Fruit fly (Drosophila melanogaster) whole organism, embryonic: ENCODE measurements around the gene AP-2mu.
A peak's percentile ranks its signal among the peaks of the same experiment; 100 is the strongest.

Experiments
- Aef1 ChIP-seq: fragments of 200-800 bp; sonication (Bioruptor generic); IDR thresholded peaks from 3 replicates; pipeline ENCODE4 v1.3.6; 2022; ENCODE audit warnings: missing biosample characterization, missing genetic modification characterization
- B-H1 ChIP-seq: fragments of 200-800 bp; sonication (Bioruptor generic); IDR thresholded peaks from 3 replicates; pipeline ENCODE4 v1.3.6; 2022; ENCODE audit warnings: missing biosample characterization, missing genetic modification characterization
- Bgb ChIP-seq: fragments of 200-800 bp; sonication (Bioruptor generic); IDR thresholded peaks from 2 replicates; pipeline ENCODE4 v1.3.6; 2022; ENCODE audit warnings: missing biosample characterization, missing genetic modification characterization; ENCODE audit not compliant: partially characterized antibody
- BtbVII ChIP-seq: fragments of 200-800 bp; sonication (Bioruptor generic); optimal IDR thresholded peaks from 3 replicates; lab custom pipeline; 2017; ENCODE audit warnings: missing biosample characterization, mild to moderate bottlenecking, missing genetic modification characterization
- CG10209 ChIP-seq: fragments of 200-800 bp; sonication (Bioruptor generic); optimal IDR thresholded peaks from 3 replicates; lab custom pipeline; 2017; ENCODE audit warnings: missing biosample characterization, mild to moderate bottlenecking, missing genetic modification characterization, missing genetic modification reagents
- CG10431 ChIP-seq: fragments of 200-800 bp; sonication (Bioruptor generic); optimal IDR thresholded peaks from 3 replicates; lab custom pipeline; 2018; ENCODE audit warnings: missing biosample characterization, mild to moderate bottlenecking, missing genetic modification characterization
- CG11085 ChIP-seq: fragments of 200-800 bp; sonication (Bioruptor generic); IDR thresholded peaks from 2 replicates; pipeline ENCODE4 v1.3.6; 2022; ENCODE audit warnings: missing biosample characterization, missing genetic modification characterization
- CG11560 ChIP-seq: fragments of 200-800 bp; sonication (Bioruptor generic); IDR thresholded peaks from 3 replicates; pipeline ENCODE4 v1.3.6; 2022; ENCODE audit warnings: missing biosample characterization, missing genetic modification characterization
- CG12769 ChIP-seq: fragments of 200-800 bp; sonication (Bioruptor generic); optimal IDR thresholded peaks from 2 replicates; lab custom pipeline; 2019; ENCODE audit warnings: missing biosample characterization, mild to moderate bottlenecking, missing genetic modification characterization, moderate library complexity
- CG13894 ChIP-seq: fragments of 200-800 bp; sonication (Bioruptor generic); optimal IDR thresholded peaks from 3 replicates; lab custom pipeline; 2018; ENCODE audit warnings: missing biosample characterization, mild to moderate bottlenecking, missing genetic modification characterization, moderate library complexity
- CG15601 ChIP-seq: fragments of 200-800 bp; sonication (Bioruptor generic); optimal IDR thresholded peaks from 3 replicates; lab custom pipeline; 2019; ENCODE audit warnings: missing biosample characterization, mild to moderate bottlenecking, missing genetic modification characterization, moderate library complexity
- CG1647 ChIP-seq: fragments of 200-800 bp; sonication (Bioruptor generic); optimal IDR thresholded peaks from 3 replicates; lab custom pipeline; 2016; ENCODE audit warnings: missing biosample characterization, missing genetic modification characterization
- CG17186 ChIP-seq: fragments of 200-800 bp; sonication (Bioruptor generic); optimal IDR thresholded peaks from 3 replicates; lab custom pipeline; 2017; ENCODE audit warnings: missing biosample characterization, missing genetic modification reagents, missing genetic modification characterization
- CG17912 ChIP-seq: fragments of 200-800 bp; sonication (Bioruptor generic); optimal IDR thresholded peaks from 2 replicates; lab custom pipeline; 2018; ENCODE audit warnings: missing biosample characterization, mild to moderate bottlenecking, missing genetic modification characterization
- CG18764 ChIP-seq: fragments of 200-800 bp; sonication (Bioruptor generic); optimal IDR thresholded peaks from 3 replicates; lab custom pipeline; 2016; ENCODE audit warnings: missing biosample characterization, missing genetic modification characterization
- CG3281 ChIP-seq: fragments of 200-800 bp; sonication (Bioruptor generic); optimal IDR thresholded peaks from 3 replicates; lab custom pipeline; 2017; ENCODE audit warnings: missing biosample characterization, mild to moderate bottlenecking, missing genetic modification characterization
- CG4424 ChIP-seq: fragments of 200-800 bp; sonication (Bioruptor generic); optimal IDR thresholded peaks from 3 replicates; lab custom pipeline; 2016; ENCODE audit warnings: missing biosample characterization, missing genetic modification characterization
- CG6175 ChIP-seq: fragments of 200-800 bp; sonication (Bioruptor generic); IDR thresholded peaks from 3 replicates; pipeline ENCODE4 v1.3.6; 2022; ENCODE audit warnings: missing biosample characterization, missing genetic modification characterization
- CG7745 ChIP-seq: fragments of 200-800 bp; sonication (Bioruptor generic); optimal IDR thresholded peaks from 2 replicates; lab custom pipeline; 2018; ENCODE audit warnings: missing biosample characterization, mild to moderate bottlenecking, missing genetic modification characterization, moderate library complexity
- CG8359 ChIP-seq: fragments of 200-800 bp; sonication (Bioruptor generic); optimal IDR thresholded peaks from 2 replicates; lab custom pipeline; 2017; ENCODE audit warnings: missing biosample characterization, mild to moderate bottlenecking, missing genetic modification characterization, borderline replicate concordance
- CG9727 ChIP-seq: fragments of 200-800 bp; sonication (Bioruptor generic); optimal IDR thresholded peaks from 3 replicates; lab custom pipeline; 2017; ENCODE audit warnings: missing biosample characterization, mild to moderate bottlenecking, missing genetic modification characterization
- Doc2 ChIP-seq: fragments of 200-800 bp; sonication (Bioruptor generic); IDR thresholded peaks from 2 replicates; pipeline ENCODE4 v1.3.6; 2022; ENCODE audit warnings: missing biosample characterization, missing genetic modification characterization
- Ets65A ChIP-seq: fragments of 200-800 bp; sonication (Bioruptor generic); peaks from one replicate; lab custom pipeline; 2016; ENCODE audit warnings: missing biosample characterization, missing genetic modification characterization
- Gug ChIP-seq: fragments of 200-800 bp; sonication (Bioruptor generic); IDR thresholded peaks from 4 replicates; pipeline ENCODE4 v1.3.6; 2022; ENCODE audit warnings: missing biosample characterization, missing genetic modification characterization
- HmgZ ChIP-seq: fragments of 200-800 bp; sonication (Bioruptor generic); optimal IDR thresholded peaks from 2 replicates; lab custom pipeline; 2018; ENCODE audit warnings: missing biosample characterization, mild to moderate bottlenecking, missing genetic modification characterization
- Jarid2 ChIP-seq: fragments of 200-800 bp; sonication (Bioruptor generic); optimal IDR thresholded peaks from 3 replicates; lab custom pipeline; 2017; ENCODE audit warnings: mild to moderate bottlenecking, missing biosample characterization, missing genetic modification reagents, missing genetic modification characterization
- MESR4 ChIP-seq: fragments of 200-800 bp; sonication (Bioruptor generic); optimal IDR thresholded peaks from 2 replicates; lab custom pipeline; 2018; ENCODE audit warnings: missing biosample characterization, mild to moderate bottlenecking, missing genetic modification characterization, moderate library complexity
- YL-1 ChIP-seq: fragments of 200-800 bp; sonication (Bioruptor generic); optimal IDR thresholded peaks from 3 replicates; lab custom pipeline; 2017; ENCODE audit warnings: missing biosample characterization, mild to moderate bottlenecking, missing genetic modification characterization
- ab ChIP-seq: fragments of 200-800 bp; sonication (Bioruptor generic); optimal IDR thresholded peaks from 2 replicates; lab custom pipeline; 2016; ENCODE audit warnings: missing biosample characterization, missing genetic modification characterization
- cas ChIP-seq: fragments of 200-800 bp; sonication (Bioruptor generic); IDR thresholded peaks from 2 replicates; pipeline ENCODE4 v1.3.6; 2022; ENCODE audit warnings: missing biosample characterization, missing genetic modification characterization
- chn ChIP-seq: fragments of 200-800 bp; sonication (Bioruptor generic); optimal IDR thresholded peaks from 2 replicates; lab custom pipeline; 2016; ENCODE audit warnings: missing biosample characterization, missing genetic modification characterization
- da ChIP-seq: fragments of 200-800 bp; sonication (Bioruptor generic); optimal IDR thresholded peaks from 2 replicates; lab custom pipeline; 2016; ENCODE audit warnings: missing biosample characterization, missing genetic modification characterization
- dati ChIP-seq: fragments of 200-800 bp; sonication (Bioruptor generic); IDR thresholded peaks from 2 replicates; pipeline ENCODE4 v1.3.6; 2022; ENCODE audit warnings: missing biosample characterization, missing genetic modification characterization
- dmrt99B ChIP-seq: fragments of 200-800 bp; sonication (Bioruptor generic); optimal IDR thresholded peaks from 2 replicates; lab custom pipeline; 2018; ENCODE audit warnings: missing biosample characterization, mild to moderate bottlenecking, missing genetic modification characterization, moderate library complexity
- emc ChIP-seq: fragments of 200-800 bp; sonication (Bioruptor generic); optimal IDR thresholded peaks from 2 replicates; lab custom pipeline; 2016; ENCODE audit warnings: missing biosample characterization, missing genetic modification characterization
- gce ChIP-seq: fragments of 200-800 bp; sonication (Bioruptor generic); IDR thresholded peaks from 3 replicates; pipeline ENCODE4 v1.3.6; 2022; ENCODE audit warnings: missing biosample characterization, missing genetic modification characterization
- gsb-n ChIP-seq: fragments of 200-800 bp; sonication (Bioruptor generic); optimal IDR thresholded peaks from 3 replicates; lab custom pipeline; 2018; ENCODE audit warnings: missing biosample characterization, mild to moderate bottlenecking, missing genetic modification characterization
- jing ChIP-seq: fragments of 200-800 bp; sonication (Bioruptor generic); optimal IDR thresholded peaks from 2 replicates; lab custom pipeline; 2018; ENCODE audit warnings: missing biosample characterization, mild to moderate bottlenecking, missing genetic modification characterization
- klu ChIP-seq: fragments of 200-800 bp; sonication (Bioruptor generic); IDR thresholded peaks from 2 replicates; pipeline ENCODE4 v1.3.6; 2022; ENCODE audit warnings: missing biosample characterization, missing genetic modification characterization
- maf-S ChIP-seq: fragments of 200-800 bp; sonication (Bioruptor generic); optimal IDR thresholded peaks from 2 replicates; lab custom pipeline; 2016; ENCODE audit warnings: missing biosample characterization, missing genetic modification characterization
- pan ChIP-seq, 4 experiments: fragments of >200 bp in 3 of 4; fragments of 200-800 bp in 1 of 4; sonication (Bioruptor generic) in 1 of 4; optimal IDR thresholded peaks in 3 of 4; IDR thresholded peaks in 1 of 4; 2 replicates each; pipeline versions ENCODE4 v1.3.6 to Lab custom; 2017 to 2022; ENCODE audit warnings: missing biosample characterization in 2 of 4, missing genetic modification characterization in 2 of 4, mixed read lengths in 1 of 4
- pho ChIP-seq: fragments of 200-800 bp; sonication (Bioruptor generic); optimal IDR thresholded peaks from 2 replicates; lab custom pipeline; 2016; ENCODE audit warnings: missing biosample characterization, missing genetic modification characterization
- pita ChIP-seq: fragments of 200-800 bp; sonication (Bioruptor generic); optimal IDR thresholded peaks from 2 replicates; lab custom pipeline; 2017; ENCODE audit warnings: missing biosample characterization, mild to moderate bottlenecking, missing genetic modification characterization
- row ChIP-seq: fragments of 200-800 bp; sonication (Bioruptor generic); IDR thresholded peaks from 3 replicates; pipeline ENCODE4 v1.3.6; 2022; ENCODE audit warnings: missing biosample characterization, missing genetic modification characterization
- schlank ChIP-seq: fragments of 200-800 bp; sonication (Bioruptor generic); optimal IDR thresholded peaks from 2 replicates; lab custom pipeline; 2018; ENCODE audit warnings: missing biosample characterization, mild to moderate bottlenecking, missing genetic modification characterization
- scrt ChIP-seq: fragments of 200-800 bp; sonication (Bioruptor generic); optimal IDR thresholded peaks from 2 replicates; lab custom pipeline; 2018; ENCODE audit warnings: missing biosample characterization, mild to moderate bottlenecking, missing genetic modification characterization, moderate library complexity
- seq ChIP-seq: fragments of 200-800 bp; sonication (Bioruptor generic); IDR thresholded peaks from 2 replicates; pipeline ENCODE4 v1.3.6; 2022; ENCODE audit warnings: missing biosample characterization, missing genetic modification characterization
- ssp ChIP-seq: fragments of 200-800 bp; sonication (Bioruptor generic); IDR thresholded peaks from 2 replicates; pipeline ENCODE4 v1.3.6; 2022; ENCODE audit warnings: missing biosample characterization, missing genetic modification characterization
- tna ChIP-seq: fragments of 200-800 bp; sonication (Bioruptor generic); IDR thresholded peaks from 2 replicates; pipeline ENCODE4 v1.3.6; 2022; ENCODE audit warnings: missing biosample characterization, missing genetic modification characterization; ENCODE audit not compliant: partially characterized antibody
- unc-4 ChIP-seq: fragments of 200-800 bp; sonication (Bioruptor generic); IDR thresholded peaks from 2 replicates; pipeline ENCODE4 v1.3.6; 2022; ENCODE audit warnings: missing biosample characterization, missing genetic modification characterization; ENCODE audit not compliant: partially characterized antibody
- zen2 ChIP-seq: fragments of 200-800 bp; sonication (Bioruptor generic); IDR thresholded peaks from 3 replicates; pipeline ENCODE4 v1.3.6; 2022; ENCODE audit warnings: missing biosample characterization, missing genetic modification characterization; ENCODE audit not compliant: partially characterized antibody

AP-2mu gene

dm6 chr3R:22487037-22487492 is 24.8 kb downstream of the AP-2mu start, which contains the start of gene Pfdn5 (continued):
- TF ChIP-seq zen2, result peak; percentile 70
- TF ChIP-seq klu (GFP tag; lab: Robert Waterston, UW), result no peak
- no peak for TF ChIP-seq CG9727 (GFP tag; lab: Kevin White, UChicago)
- TF ChIP-seq Aef1, result no peak
- no peak for TF ChIP-seq da (GFP tag; lab: Kevin White, UChicago)
- TF ChIP-seq jing, result no peak
- TF ChIP-seq CG6175, result no peak
- no peak for TF ChIP-seq gce
- TF ChIP-seq CG11085 (GFP tag; lab: Robert Waterston, UW), result no peak
- no peak for TF ChIP-seq Doc2 (GFP tag; lab: Robert Waterston, UW)
- TF ChIP-seq CG7745, result no peak
- TF ChIP-seq row (GFP tag; lab: Robert Waterston, UW), result no peak
- TF ChIP-seq BtbVII (GFP tag; lab: Kevin White, UChicago), result no peak
- TF ChIP-seq maf-S, result no peak
- peak; percentile 87 for TF ChIP-seq tna (GFP tag; lab: Robert Waterston, UW)
- no peak for TF ChIP-seq pan (optimal IDR thresholded peaks at IDR 0.05; lab: Kevin White, UChicago)
- TF ChIP-seq pan (GFP tag; optimal IDR thresholded peaks at IDR 0.05 in 1 of 2, IDR thresholded peaks at IDR 0.05 in 1 of 2), result no peak
- TF ChIP-seq Ets65A, result no peak
- TF ChIP-seq CG3281 (GFP tag; lab: Kevin White, UChicago), result no peak
- peak; percentile 91 for TF ChIP-seq Bgb (GFP tag; lab: Robert Waterston, UW)
- no peak for TF ChIP-seq CG10431
- no peak for TF ChIP-seq cas (GFP tag; lab: Robert Waterston, UW)
- no peak for TF ChIP-seq dati (GFP tag; lab: Robert Waterston, UW)
- TF ChIP-seq unc-4, result peak; percentile 78
- no peak for TF ChIP-seq seq
- no peak for TF ChIP-seq ab
- TF ChIP-seq emc (GFP tag; lab: Kevin White, UChicago), result no peak
- no peak for TF ChIP-seq scrt (GFP tag; lab: Kevin White, UChicago)
- TF ChIP-seq CG11560 (tag; lab: Robert Waterston, UW), result peak; percentile 99
- no peak for TF ChIP-seq CG18764 (GFP tag; lab: Kevin White, UChicago)
- no peak for TF ChIP-seq B-H1 (GFP tag; lab: Robert Waterston, UW)
- peak; percentile 98 for TF ChIP-seq MESR4
- no peak for TF ChIP-seq CG10209
- TF ChIP-seq YL-1, result peak; percentile 84
- TF ChIP-seq CG15601 (tag; lab: Kevin White, UChicago), result peak; percentile 99
- no peak for TF ChIP-seq chn (GFP tag; lab: Kevin White, UChicago)
- TF ChIP-seq pho, result no peak
- TF ChIP-seq HmgZ, result peak; percentile 73
- TF ChIP-seq CG12769 (tag; lab: Kevin White, UChicago), result no peak
- TF ChIP-seq ssp (GFP tag; lab: Robert Waterston, UW), result no peak
- no peak for TF ChIP-seq Jarid2
- TF ChIP-seq CG17186 (GFP tag; lab: Kevin White, UChicago), result peak; percentile 4
- no peak for TF ChIP-seq CG4424
- TF ChIP-seq pita (GFP tag; lab: Kevin White, UChicago), result no peak
- TF ChIP-seq CG17912 (GFP tag; lab: Kevin White, UChicago), result no peak
- TF ChIP-seq gsb-n (tag; lab: Kevin White, UChicago), result no peak
- TF ChIP-seq dmrt99B (tag; lab: Kevin White, UChicago), result no peak
- no peak for TF ChIP-seq CG1647 (GFP tag; lab: Kevin White, UChicago)
- TF ChIP-seq CG8359 (GFP tag; lab: Kevin White, UChicago), result no peak
- TF ChIP-seq CG13894 (tag; lab: Kevin White, UChicago), result no peak
- no peak for TF ChIP-seq schlank (tag; lab: Kevin White, UChicago)
- TF ChIP-seq Gug (GFP tag; lab: Robert Waterston, UW), result no peak
